Worm (Caenorhabditis elegans): ENCODE results near the gene evl-20.

DNA sequence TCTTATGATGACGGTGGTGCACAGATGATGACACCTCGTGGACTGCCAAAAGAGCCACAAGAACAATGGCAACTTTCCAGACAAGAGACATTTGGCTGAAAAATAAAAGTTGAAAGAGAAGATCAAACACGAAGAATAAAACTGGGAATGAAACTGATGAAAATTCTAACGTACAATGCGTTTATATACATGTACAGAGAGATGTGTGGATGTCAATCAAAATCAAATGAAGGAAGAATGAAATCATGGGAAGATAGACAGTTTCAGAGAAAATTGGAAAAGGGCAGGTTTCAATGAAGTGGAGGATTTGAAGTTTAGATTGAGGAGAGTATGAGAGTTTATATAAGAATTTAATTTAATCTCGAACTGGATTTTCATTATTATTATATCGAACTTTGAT lies 45.0 kb upstream of the evl-20 start, which contains the start of gene dod-23:
- TF ChIP-seq jun-1 (tag; optimal IDR thresholded peaks at IDR 0.05) (no peak), fkh-10 (GFP tag; optimal IDR thresholded peaks at IDR 0.05) (no peak), ama-1 (optimal IDR thresholded peaks at IDR 0.05) (no peak), pha-4 (tag; optimal IDR thresholded peaks at IDR 0.05) (no peak), ztf-11 (tag; optimal IDR thresholded peaks at IDR 0.05) (no peak), eor-1 (tag; optimal IDR thresholded peaks at IDR 0.05) (no peak), elt-3 (tag; optimal IDR thresholded peaks at IDR 0.05) (no peak), daf-12 (tag; optimal IDR thresholded peaks at IDR 0.05) (no peak), mdl-1 (tag; optimal IDR thresholded peaks at IDR 0.05) (no peak), lin-15B (tag; optimal IDR thresholded peaks at IDR 0.05) (no peak)

Measured in whole organism, L3 larva.